Worm (Caenorhabditis elegans) whole organism, midembryonic: Measurements from ENCODE around the gene rbbp-5.

Experiments
- flt-1 ChIP-seq: fragments of 200-800 bp; sonication (Bioruptor generic); IDR thresholded peaks from 2 replicates; pipeline ENCODE4 v1.3.6; 2022; ENCODE audit warnings: missing genetic modification characterization, missing compliant biosample characterization
- med-1 ChIP-seq: sonication (generic microtip); optimal IDR thresholded peaks from 2 replicates; lab custom pipeline; 2017; ENCODE audit warnings: missing genetic modification characterization, mild to moderate bottlenecking, missing compliant biosample characterization, antibody characterized with exemption, missing genetic modification reagents; ENCODE audit not compliant: insufficient read depth
- ztf-29 ChIP-seq: fragments of 200-800 bp; sonication (Bioruptor generic); IDR thresholded peaks from 2 replicates; pipeline ENCODE4 v1.3.6; 2022; ENCODE audit warnings: missing genetic modification reagents, missing genetic modification characterization, missing compliant biosample characterization

DNA sequence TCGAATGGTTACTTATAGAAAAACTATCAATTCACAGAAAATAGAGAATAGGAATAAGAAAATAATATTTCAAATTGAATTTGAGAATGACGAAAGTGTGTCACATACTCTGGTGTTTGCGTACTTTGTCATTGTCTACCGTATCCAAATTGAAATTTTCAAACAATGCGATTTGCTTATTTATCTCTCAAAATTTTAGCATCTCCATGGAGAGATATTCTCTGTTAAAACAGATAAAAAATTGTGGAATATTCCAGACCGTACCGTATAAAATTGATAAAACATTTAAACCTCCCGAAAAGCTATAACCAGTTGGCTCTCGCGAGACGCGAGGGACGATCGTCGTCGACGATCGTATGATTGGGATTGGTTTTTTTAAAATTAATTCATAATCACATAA, 16.9 kb upstream of the rbbp-5 start, which contains the start of gene fbf-1:
- TF ChIP-seq med-1, result no peak
- no peak for TF ChIP-seq flt-1 (GFP tag; lab: Robert Waterston, UW)
- TF ChIP-seq ztf-29 (GFP tag; lab: Robert Waterston, UW), result no peak
